Worm (Caenorhabditis elegans): ENCODE data around the gene mltn-8.

- TF ChIP-seq ama-1 (optimal IDR thresholded peaks at IDR 0.05) (no peak), unc-62 (GFP tag; optimal IDR thresholded peaks at IDR 0.05 in 1 of 2) (peak in 1 of 2 experiments; percentile 93), unc-62 (tag; optimal IDR thresholded peaks at IDR 0.05) (no peak), mxl-2 (GFP tag; conservative IDR thresholded peaks at IDR 0.05) (no peak), fos-1 (tag; optimal IDR thresholded peaks at IDR 0.05) (no peak), zag-1 (tag; optimal IDR thresholded peaks at IDR 0.05) (no peak), lin-29 (GFP tag; IDR thresholded peaks at IDR 0.05) (no peak), set-16 (GFP tag; IDR thresholded peaks at IDR 0.05) (no peak), nhr-76 (tag; optimal IDR thresholded peaks at IDR 0.05) (no peak)
Measured at ce11 chrV:381227-381950, 1.3 kb upstream of the mltn-8 start, which contains the start of gene ZK6.8.
